Worm (Caenorhabditis elegans): ENCODE measurements around the gene Y38F1A.7.

Y38F1A.7 gene

DNA sequence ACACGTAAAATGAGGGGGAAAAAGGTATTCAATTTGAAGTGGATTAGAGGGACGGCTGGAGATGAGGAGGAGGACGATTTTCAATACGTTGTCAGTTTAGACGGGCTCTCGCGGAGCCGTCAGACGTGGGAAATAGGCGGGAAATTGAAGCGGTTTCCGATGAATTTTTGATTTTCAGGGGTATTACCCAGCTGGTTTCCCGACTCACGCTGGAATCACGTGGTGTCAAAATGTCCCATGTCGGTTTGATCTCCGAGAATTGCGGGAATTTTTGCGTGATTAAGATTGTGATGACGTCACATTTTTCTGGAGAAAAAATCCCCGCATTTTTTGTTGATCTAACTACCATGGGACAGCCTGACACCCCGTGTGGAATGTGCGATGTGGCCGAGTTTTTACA is 15.1 kb upstream of the Y38F1A.7 start (continued):
- TF ChIP-seq dsc-1 (tag; optimal IDR thresholded peaks at IDR 0.05) (peak; percentile 68), efl-3 (GFP tag; optimal IDR thresholded peaks at IDR 0.05) (no peak), vab-15 (tag; optimal IDR thresholded peaks at IDR 0.05) (no peak), irx-1 (tag; optimal IDR thresholded peaks at IDR 0.05) (no peak), ama-1 (optimal IDR thresholded peaks at IDR 0.05) (no peak), fkh-8 (tag; optimal IDR thresholded peaks at IDR 0.05) (peak; percentile 78), hlh-4 (tag; optimal IDR thresholded peaks at IDR 0.05) (no peak), F16B12.6 (tag; optimal IDR thresholded peaks at IDR 0.05) (no peak), mdl-1 (tag; optimal IDR thresholded peaks at IDR 0.05) (no peak), ztf-4 (tag; optimal IDR thresholded peaks at IDR 0.05) (no peak)

DNA sequence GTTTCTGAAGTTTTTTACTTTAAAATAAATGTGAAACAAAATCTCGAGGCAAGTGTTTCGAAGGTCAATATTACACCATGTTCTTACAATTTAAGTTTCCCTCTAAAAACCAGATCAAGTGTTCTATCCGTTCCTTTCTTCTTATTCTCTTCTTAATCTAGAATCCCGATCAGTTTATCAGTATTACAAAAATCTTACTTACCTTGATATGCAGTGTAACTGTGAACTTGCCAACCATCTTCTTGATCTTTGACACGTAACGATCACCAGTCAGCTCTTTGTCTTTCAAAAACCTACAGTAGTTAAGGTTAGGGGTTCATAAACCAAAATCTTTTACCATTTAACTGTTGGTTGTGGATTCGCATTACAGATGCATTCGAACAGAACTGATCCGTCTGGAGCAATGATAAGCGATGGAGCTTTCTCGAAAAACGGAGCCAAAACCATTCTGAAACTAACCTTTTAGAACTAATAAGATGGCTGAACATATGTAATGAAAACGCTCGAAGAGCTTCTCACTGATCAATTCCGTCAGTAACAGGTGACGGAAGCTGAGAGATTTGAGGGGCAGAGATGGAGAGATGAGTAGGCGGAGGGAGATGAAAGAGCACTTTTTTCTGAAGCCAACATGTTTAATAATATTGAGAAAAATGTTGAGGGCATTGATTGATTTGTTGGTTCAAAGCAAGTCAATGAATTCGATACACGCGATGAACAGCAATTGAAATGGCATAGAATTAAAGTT is 10.3 kb upstream of the Y38F1A.7 start, which contains the start of gene oig-2:
TSS of gene oig-2 (minus strand) at position 448 of the 745 bp plus-strand sequence.
- TF ChIP-seq ceh-8 (GFP tag; optimal IDR thresholded peaks at IDR 0.05) (no peak), pax-3 (tag; optimal IDR thresholded peaks at IDR 0.05) (no peak), nhr-71 (tag; optimal IDR thresholded peaks at IDR 0.05) (peak; percentile 0), rnt-1 (tag; optimal IDR thresholded peaks at IDR 0.05) (peak; percentile 49), lin-14 (GFP tag; optimal IDR thresholded peaks at IDR 0.05) (peak; percentile 30), efl-1 (optimal IDR thresholded peaks at IDR 0.05) (no peak), efl-1 (GFP tag; optimal IDR thresholded peaks at IDR 0.05 in 1 of 2) (peak in 1 of 2 experiments; percentile 55), nhr-19 (GFP tag; conservative IDR thresholded peaks at IDR 0.05) (peak; percentile 35), alr-1 (tag; optimal IDR thresholded peaks at IDR 0.05; ENCODE audit: borderline replicate concordance) (no peak)

DNA sequence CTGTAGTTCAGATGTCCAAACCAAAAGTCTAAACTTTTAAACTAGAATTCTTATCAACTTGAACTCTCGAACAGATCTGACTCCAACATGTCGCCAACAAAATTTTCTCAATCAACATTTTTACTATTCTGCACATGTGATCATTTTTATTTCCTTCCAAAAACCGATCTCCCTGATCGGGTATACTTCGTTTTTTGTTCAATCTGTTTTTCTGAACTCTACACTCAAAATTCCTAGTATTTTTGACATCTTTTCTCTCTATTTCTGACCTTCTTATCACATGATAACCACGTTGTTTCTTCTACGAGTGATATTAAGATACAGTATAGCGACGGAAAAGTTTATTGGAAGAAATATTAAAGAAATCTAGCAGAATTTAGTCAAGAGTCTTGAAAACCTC is 8.7 kb upstream of the Y38F1A.7 start:
- TF ChIP-seq C16A3.4 (tag; optimal IDR thresholded peaks at IDR 0.05) (peak; percentile 20), lsy-2 (tag; optimal IDR thresholded peaks at IDR 0.05) (peak in 1 of 2 experiments; percentile 67), ceh-63 (GFP tag; optimal IDR thresholded peaks at IDR 0.05) (no peak), grh-1 (GFP tag; IDR thresholded peaks at IDR 0.05) (no peak), nhr-19 (GFP tag; conservative IDR thresholded peaks at IDR 0.05) (peak; percentile 52), elt-2 (tag; optimal IDR thresholded peaks at IDR 0.05) (peak; percentile 30), zip-4 (GFP tag; optimal IDR thresholded peaks at IDR 0.05) (no peak), tlp-1 (tag; optimal IDR thresholded peaks at IDR 0.05) (no peak), nhr-85 (tag) (peak; percentile 29), nhr-20 (tag; optimal IDR thresholded peaks at IDR 0.05) (peak; percentile 89), nhr-76 (tag; optimal IDR thresholded peaks at IDR 0.05) (no peak), snu-23 (GFP tag; optimal IDR thresholded peaks at IDR 0.05) (peak; percentile 49), elt-3 (tag; optimal IDR thresholded peaks at IDR 0.05) (peak in 2 of 6 experiments; percentile 84 to 92), hpl-2 (GFP tag; optimal IDR thresholded peaks at IDR 0.05) (peak; percentile 1), nhr-47 (tag; optimal IDR thresholded peaks at IDR 0.05) (no peak), ceh-90 (tag; optimal IDR thresholded peaks at IDR 0.05) (no peak), lir-3 (tag; optimal IDR thresholded peaks at IDR 0.05; ENCODE audit: poor library complexity) (peak; percentile 4), lin-35 (GFP tag; optimal IDR thresholded peaks at IDR 0.05) (peak in 1 of 2 experiments; percentile 52), nhr-90 (tag; optimal IDR thresholded peaks at IDR 0.05; ENCODE audit: poor library complexity) (peak; percentile 38), tbx-2 (tag; optimal IDR thresholded peaks at IDR 0.05) (peak; percentile 14), dpl-1 (GFP tag; optimal IDR thresholded peaks at IDR 0.05) (peak in 1 of 3 experiments; percentile 22), lin-14 (GFP tag; optimal IDR thresholded peaks at IDR 0.05) (peak; percentile 45), nhr-71 (tag; optimal IDR thresholded peaks at IDR 0.05) (peak; percentile 64), blmp-1 (tag; optimal IDR thresholded peaks at IDR 0.05) (peak; percentile 62)

Measured in whole organism, L1 larva.